Fruit fly (Drosophila melanogaster): ENCODE measurements around the gene kud.

The kud gene

dm6 chr3L:16807558-16807957 lies 37.2 kb downstream of the kud start, which contains the start of gene CG9674:
TSS of gene CG9674 (minus strand) at chr3L:16807731.
- TF ChIP-seq CG8478 (optimal IDR thresholded peaks at IDR 0.05) = no peak

- TF ChIP-seq CTCF (optimal IDR thresholded peaks at IDR 0.05) = no peak
- TF ChIP-seq CG8478 (optimal IDR thresholded peaks at IDR 0.05) = no peak
These were observed 37.9 kb downstream of the kud start for dm6 chr3L:16806823-16807325.

dm6 chr3L:16805806-16806719 lies 38.7 kb downstream of the kud start:
- TF ChIP-seq CG8478 (optimal IDR thresholded peaks at IDR 0.05) = no peak
- no peak for TF ChIP-seq CTCF (optimal IDR thresholded peaks at IDR 0.05)

- TF ChIP-seq CTCF (optimal IDR thresholded peaks at IDR 0.05) (no peak), CG8478 (optimal IDR thresholded peaks at IDR 0.05) (no peak)
These were observed 40.2 kb downstream of the kud start, which contains the start of gene nudC for dm6 chr3L:16804627-16805026. TSS of gene nudC (plus strand) at chr3L:16804994.

- TF ChIP-seq CG8478 (optimal IDR thresholded peaks at IDR 0.05) = no peak
- no peak for TF ChIP-seq CTCF (optimal IDR thresholded peaks at IDR 0.05)
These were observed 41.0 kb downstream of the kud start for dm6 chr3L:16803708-16804350.

- no peak for TF ChIP-seq CTCF (optimal IDR thresholded peaks at IDR 0.05)
- no peak for TF ChIP-seq CG8478 (optimal IDR thresholded peaks at IDR 0.05)
These were observed 41.5 kb downstream of the kud start for dm6 chr3L:16803273-16803672.

dm6 chr3L:16801499-16802452 lies 43.0 kb downstream of the kud start:
- TF ChIP-seq CG8478 (optimal IDR thresholded peaks at IDR 0.05) = no peak
- no peak for TF ChIP-seq CTCF (optimal IDR thresholded peaks at IDR 0.05)

dm6 chr3L:16800026-16800425 lies 44.8 kb downstream of the kud start:
- TF ChIP-seq CG8478 (optimal IDR thresholded peaks at IDR 0.05) = no peak
- no peak for TF ChIP-seq CTCF (optimal IDR thresholded peaks at IDR 0.05)

- TF ChIP-seq CTCF (optimal IDR thresholded peaks at IDR 0.05) = no peak
- no peak for TF ChIP-seq CG8478 (optimal IDR thresholded peaks at IDR 0.05)
These were observed 48.2 kb downstream of the kud start for dm6 chr3L:16796603-16797002.

All from S2 (cell line).